Worm (Caenorhabditis elegans): ENCODE results near the gene F10E9.10.

Gene F10E9.10

DNA sequence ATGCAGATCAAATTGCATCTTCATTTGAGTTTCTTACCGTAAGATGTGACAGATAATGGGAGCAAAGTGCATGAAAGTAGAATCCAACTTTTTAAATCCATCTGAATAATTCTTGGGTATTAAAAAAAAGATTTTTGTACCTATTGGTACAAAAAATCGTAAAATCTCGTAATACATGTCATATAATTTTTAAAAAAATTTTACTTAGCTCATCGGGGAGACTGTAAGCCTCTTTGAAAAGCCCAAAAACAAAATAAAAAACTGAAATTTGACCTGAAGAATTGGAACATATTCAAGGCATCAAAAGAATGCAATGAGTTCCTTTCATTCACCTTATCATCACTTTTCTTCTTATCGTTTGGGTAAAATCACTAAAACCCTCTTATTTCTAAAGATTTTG is 44.2 kb downstream of the F10E9.10 start, which contains the start of gene clec-160:
Gene clec-160 (minus strand): TSS at position 101 of the 400 bp plus-strand sequence.
- TF ChIP-seq dmd-6 (GFP tag; IDR thresholded peaks at IDR 0.05) (no peak), ztf-7 (tag; optimal IDR thresholded peaks at IDR 0.05) (no peak), fos-1 (tag; optimal IDR thresholded peaks at IDR 0.05) (no peak), fkh-10 (GFP tag; optimal IDR thresholded peaks at IDR 0.05) (no peak), sdz-12 (GFP tag; optimal IDR thresholded peaks at IDR 0.05) (no peak), ceh-20 (GFP tag; IDR thresholded peaks at IDR 0.05) (no peak), Y75B8A.6 (GFP tag; IDR thresholded peaks at IDR 0.05) (no peak), lin-15B (tag; optimal IDR thresholded peaks at IDR 0.05) (no peak), Y105C5A.15 (GFP tag; IDR thresholded peaks at IDR 0.05) (no peak), daf-8 (GFP tag; IDR thresholded peaks at IDR 0.05) (no peak), cey-2 (tag; optimal IDR thresholded peaks at IDR 0.05; ENCODE audit: borderline replicate concordance, insufficient read depth) (no peak), F49E8.2 (tag; optimal IDR thresholded peaks at IDR 0.05; ENCODE audit: borderline replicate concordance) (no peak), F26F4.8 (GFP tag; conservative IDR thresholded peaks at IDR 0.05) (no peak), T20F7.1 (GFP tag; optimal IDR thresholded peaks at IDR 0.05) (no peak), pha-4 (GFP tag; IDR thresholded peaks at IDR 0.05) (no peak), pha-4 (tag; optimal IDR thresholded peaks at IDR 0.05) (no peak), lin-1 (GFP tag; IDR thresholded peaks at IDR 0.05) (no peak), snpc-4 (tag; optimal IDR thresholded peaks at IDR 0.05) (no peak)

DNA sequence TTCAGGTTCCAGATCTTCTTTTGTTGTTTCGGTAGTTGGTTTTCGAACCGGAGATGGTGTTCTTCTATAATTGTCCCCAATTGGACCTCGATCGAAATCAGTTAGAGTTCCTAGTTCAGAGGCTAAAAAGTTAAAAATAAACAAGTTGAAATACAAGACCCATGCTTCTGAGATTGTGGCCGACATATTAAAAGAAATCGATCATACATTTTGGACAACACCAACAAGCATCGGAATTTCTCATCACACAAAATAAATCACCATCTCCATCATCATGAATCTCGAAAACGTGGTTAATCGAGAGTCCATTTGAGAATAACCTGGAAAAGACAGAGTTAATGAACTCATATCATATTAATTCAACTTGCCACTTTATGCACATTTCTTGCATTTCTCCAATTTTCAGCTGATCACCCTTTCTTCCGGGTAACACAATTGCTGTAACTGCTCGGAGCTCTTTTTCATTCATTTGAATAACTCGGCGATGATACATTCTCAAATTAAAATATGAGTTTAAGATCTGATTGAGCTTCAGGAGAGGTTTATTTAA is 48.3 kb downstream of the F10E9.10 start, which contains the start of the genes mps-4 and F09G8.10:
Gene mps-4 (minus strand): TSS at position 101 of the 550 bp plus-strand sequence.
Gene F09G8.10 (minus strand): TSS at position 500 of the 550 bp plus-strand sequence.
- TF ChIP-seq ceh-62 (tag; optimal IDR thresholded peaks at IDR 0.05) (no peak), fkh-10 (GFP tag; optimal IDR thresholded peaks at IDR 0.05) (no peak), attf-4 (tag; optimal IDR thresholded peaks at IDR 0.05) (no peak), nhr-6 (tag; optimal IDR thresholded peaks at IDR 0.05) (no peak), T26A8.4 (GFP tag; IDR thresholded peaks at IDR 0.05) (no peak)

Data from whole organism, L4 larva.